Worm (Caenorhabditis elegans): ENCODE data around the gene memi-1.
"Not testable (repeated sequence)": the region's sequence is repeated elsewhere in the genome, so short reads cannot be mapped to it uniquely, and the experiment has no call there.

Gene memi-1

ce11 chrIV:4720522-4720921 is 39.7 kb downstream of the memi-1 start:
- TF ChIP-seq lin-15B (tag; optimal IDR thresholded peaks at IDR 0.05): peak; percentile 19
- peak; percentile 27 for TF ChIP-seq tbx-2 (tag; optimal IDR thresholded peaks at IDR 0.05)
- peak; percentile 1 for TF ChIP-seq elt-2 (tag; optimal IDR thresholded peaks at IDR 0.05)
- TF ChIP-seq nfya-1 (tag; optimal IDR thresholded peaks at IDR 0.05; ENCODE audit: insufficient read depth): peak; percentile 22

DNA sequence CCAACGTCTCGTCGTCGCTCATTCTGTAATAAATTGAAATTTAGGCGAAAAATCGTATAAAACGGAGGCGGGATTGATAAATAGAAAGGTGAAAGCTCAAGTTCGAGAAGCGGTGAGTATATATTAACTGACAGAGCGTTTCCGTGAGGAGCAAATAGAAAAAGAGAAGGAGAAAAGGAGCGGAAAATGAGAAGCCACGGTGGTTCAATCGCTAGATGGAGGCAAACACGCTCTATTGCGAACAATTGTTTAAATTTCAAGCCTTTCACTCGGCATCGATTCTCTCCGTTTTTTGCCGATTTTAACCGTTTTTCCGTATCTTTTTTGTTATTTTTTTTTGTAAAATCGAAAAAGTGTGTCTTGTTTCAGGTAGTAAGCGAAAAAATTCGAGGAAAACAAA is 44.4 kb downstream of the memi-1 start, which contains the start of gene miro-1:
miro-1 (minus strand) TSS at position 23 of the 400 bp plus-strand sequence.
- TF ChIP-seq R02D3.7, tbx-2, nhr-12 (tag; optimal IDR thresholded peaks at IDR 0.05): not testable (repeated sequence)

ce11 chrIV:4712376-4712775 is 47.9 kb downstream of the memi-1 start, which contains the start of gene yars-2:
Gene yars-2 (minus strand): TSS chrIV:4712624.
- TF ChIP-seq nfya-1 (tag; optimal IDR thresholded peaks at IDR 0.05; ENCODE audit: insufficient read depth) (peak; percentile 10), lin-15B (tag; optimal IDR thresholded peaks at IDR 0.05) (peak; percentile 27), daf-12 (tag; optimal IDR thresholded peaks at IDR 0.05) (no peak), unc-39 (tag; optimal IDR thresholded peaks at IDR 0.05) (no peak), nhr-76 (tag; optimal IDR thresholded peaks at IDR 0.05) (no peak), skn-1 (tag; optimal IDR thresholded peaks at IDR 0.05) (no peak), pha-4 (tag; optimal IDR thresholded peaks at IDR 0.05) (peak; percentile 26)

DNA sequence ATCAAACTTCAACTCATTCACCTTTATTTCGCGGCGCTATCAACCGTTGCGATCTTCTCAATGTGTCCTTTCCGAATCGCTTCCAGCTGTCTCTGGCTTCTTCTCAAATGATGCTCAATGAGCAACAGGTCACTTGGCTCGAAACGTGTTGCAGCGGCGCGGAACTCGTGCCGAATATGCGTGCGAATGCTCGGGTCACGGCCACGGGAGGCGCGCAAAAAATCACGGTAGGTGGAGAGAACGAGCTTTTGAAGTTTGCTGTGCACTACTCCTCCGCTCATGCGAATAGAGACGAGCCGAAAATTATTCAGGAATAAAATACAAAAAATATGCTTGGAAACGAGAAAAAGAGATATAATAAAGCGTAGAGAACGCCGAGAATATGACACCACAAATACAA is 49.8 kb downstream of the memi-1 start, which contains the start of gene cif-1:
cif-1 (minus strand) TSS at position 297 of the 400 bp plus-strand sequence.
- TF ChIP-seq nhr-43 (tag; optimal IDR thresholded peaks at IDR 0.05; ENCODE audit: poor library complexity, severe bottlenecking): no peak
- TF ChIP-seq nhr-237 (tag; optimal IDR thresholded peaks at IDR 0.05): no peak
- no peak for TF ChIP-seq ceh-16 (tag; optimal IDR thresholded peaks at IDR 0.05)
- no peak for TF ChIP-seq fos-1 (tag; optimal IDR thresholded peaks at IDR 0.05)
- TF ChIP-seq lin-15B (tag; optimal IDR thresholded peaks at IDR 0.05): no peak
- no peak for TF ChIP-seq ZK546.5 (tag; optimal IDR thresholded peaks at IDR 0.05)
- TF ChIP-seq zag-1 (tag; optimal IDR thresholded peaks at IDR 0.05): no peak
- no peak for TF ChIP-seq ztf-4 (tag; optimal IDR thresholded peaks at IDR 0.05)
- no peak for TF ChIP-seq fkh-10 (GFP tag; optimal IDR thresholded peaks at IDR 0.05)
- no peak for TF ChIP-seq ceh-9 (tag; optimal IDR thresholded peaks at IDR 0.05)
- TF ChIP-seq pqm-1 (tag; optimal IDR thresholded peaks at IDR 0.05): no peak
- TF ChIP-seq daf-12 (tag; optimal IDR thresholded peaks at IDR 0.05): no peak
- TF ChIP-seq lin-39 (tag; optimal IDR thresholded peaks at IDR 0.05): no peak
